Worm (Caenorhabditis elegans) whole organism, late embryonic: Measurements from ENCODE around the gene T24H7.9.

ENCODE experiments used
- F13H6.1 ChIP-seq: sonication (generic microtip); optimal IDR thresholded peaks from 2 replicates; lab custom pipeline; 2016; ENCODE audit warnings: missing genetic modification characterization, missing compliant biosample characterization
- K02D7.2 ChIP-seq: sonication (generic microtip); optimal IDR thresholded peaks from 2 replicates; lab custom pipeline; 2017; ENCODE audit warnings: mild to moderate bottlenecking, missing genetic modification characterization, missing compliant biosample characterization
- T23F11.4 ChIP-seq: fragments of 200-800 bp; sonication (Bioruptor generic); optimal IDR thresholded peaks from 2 replicates; lab custom pipeline; 2018; ENCODE audit warnings: mild to moderate bottlenecking, missing genetic modification characterization, missing compliant biosample characterization
- Y22D7AL.16 ChIP-seq: sonication (generic microtip); optimal IDR thresholded peaks from 2 replicates; lab custom pipeline; 2016; ENCODE audit warnings: missing genetic modification characterization, missing compliant biosample characterization
- ama-1 ChIP-seq: fragments of 150-350 bp; optimal IDR thresholded peaks from 2 replicates; lab custom pipeline; 2014
- ceh-18 ChIP-seq: sonication (generic microtip); optimal IDR thresholded peaks from 2 replicates; lab custom pipeline; 2016; ENCODE audit warnings: missing genetic modification characterization, missing compliant biosample characterization
- ceh-2 ChIP-seq: sonication (generic microtip); optimal IDR thresholded peaks from 2 replicates; lab custom pipeline; 2016; ENCODE audit warnings: missing genotype, missing genetic modification characterization, missing compliant biosample characterization
- ceh-22 ChIP-seq: sonication (generic microtip); optimal IDR thresholded peaks from 2 replicates; lab custom pipeline; 2017; ENCODE audit warnings: missing biosample characterization, missing genetic modification characterization
- ceh-31 ChIP-seq: sonication (generic microtip); optimal IDR thresholded peaks from 2 replicates; lab custom pipeline; 2016; ENCODE audit warnings: missing genetic modification characterization, missing compliant biosample characterization
- ceh-34 ChIP-seq: sonication (generic microtip); optimal IDR thresholded peaks from 2 replicates; lab custom pipeline; 2016; ENCODE audit warnings: mild to moderate bottlenecking, missing genetic modification characterization, missing compliant biosample characterization
- ceh-45 ChIP-seq: fragments of 200-800 bp; sonication (Bioruptor generic); IDR thresholded peaks from 2 replicates; pipeline ENCODE4 v1.3.6; 2022; ENCODE audit warnings: missing genetic modification reagents, missing genetic modification characterization, missing compliant biosample characterization
- ceh-6 ChIP-seq: fragments of 200-800 bp; sonication (Bioruptor generic); optimal IDR thresholded peaks from 2 replicates; lab custom pipeline; 2018; ENCODE audit warnings: mild to moderate bottlenecking, missing genetic modification characterization, missing compliant biosample characterization
- che-1 ChIP-seq: sonication (generic microtip); optimal IDR thresholded peaks from 2 replicates; lab custom pipeline; 2016; ENCODE audit warnings: mild to moderate bottlenecking, missing genetic modification characterization, missing compliant biosample characterization
- elt-2 ChIP-seq: sonication (generic microtip); optimal IDR thresholded peaks from 2 replicates; lab custom pipeline; 2016; ENCODE audit warnings: missing genetic modification reagents, missing genetic modification characterization, missing compliant biosample characterization
- elt-4 ChIP-seq: sonication (generic microtip); optimal IDR thresholded peaks from 2 replicates; lab custom pipeline; 2016; ENCODE audit warnings: missing genetic modification characterization, missing compliant biosample characterization
- ets-4 ChIP-seq: sonication (generic microtip); optimal IDR thresholded peaks from 2 replicates; lab custom pipeline; 2016; ENCODE audit warnings: missing genetic modification characterization, missing compliant biosample characterization
- eyg-1 ChIP-seq: sonication (generic microtip); optimal IDR thresholded peaks from 2 replicates; lab custom pipeline; 2016; ENCODE audit warnings: missing genotype, missing genetic modification characterization, missing compliant biosample characterization
- fax-1 ChIP-seq: sonication (generic microtip); optimal IDR thresholded peaks from 2 replicates; lab custom pipeline; 2016; ENCODE audit warnings: missing genotype, missing genetic modification characterization, missing compliant biosample characterization
- fkh-6 ChIP-seq: sonication (generic microtip); optimal IDR thresholded peaks from 2 replicates; lab custom pipeline; 2016; ENCODE audit warnings: missing genetic modification characterization, missing compliant biosample characterization
- gmeb-2 ChIP-seq: sonication (generic microtip); optimal IDR thresholded peaks from 2 replicates; lab custom pipeline; 2016; ENCODE audit warnings: missing genetic modification characterization, inconsistent platforms, missing compliant biosample characterization
- hlh-13 ChIP-seq: fragments of 200-800 bp; sonication (Bioruptor generic); optimal IDR thresholded peaks from 2 replicates; lab custom pipeline; 2018; ENCODE audit warnings: mild to moderate bottlenecking, missing genetic modification characterization, missing compliant biosample characterization
- hlh-30 ChIP-seq: sonication (generic microtip); optimal IDR thresholded peaks from 2 replicates; lab custom pipeline; 2017; ENCODE audit warnings: antibody characterized with exemption, missing genetic modification characterization, missing compliant biosample characterization; ENCODE audit not compliant: insufficient read depth
- lim-6 ChIP-seq: sonication (generic microtip); optimal IDR thresholded peaks from 2 replicates; lab custom pipeline; 2016; ENCODE audit warnings: missing genetic modification characterization, missing compliant biosample characterization
- madf-2 ChIP-seq: sonication (generic microtip); optimal IDR thresholded peaks from 2 replicates; lab custom pipeline; 2017; ENCODE audit warnings: missing genetic modification characterization, missing compliant biosample characterization
- nfya-1 ChIP-seq: sonication (generic microtip); optimal IDR thresholded peaks from 2 replicates; lab custom pipeline; 2017; ENCODE audit warnings: missing genetic modification characterization, mild to moderate bottlenecking, missing compliant biosample characterization, antibody characterized with exemption, moderate library complexity
- nhr-11 ChIP-seq: fragments of 150-350 bp; optimal IDR thresholded peaks from 2 replicates; lab custom pipeline; 2014; ENCODE audit warnings: missing biosample characterization, missing genetic modification characterization
- nhr-232 ChIP-seq: sonication (generic microtip); optimal IDR thresholded peaks from 2 replicates; lab custom pipeline; 2016; ENCODE audit warnings: missing genetic modification characterization, missing compliant biosample characterization
- odd-2 ChIP-seq: sonication (generic microtip); optimal IDR thresholded peaks from 2 replicates; lab custom pipeline; 2017; ENCODE audit warnings: antibody characterized with exemption, mild to moderate bottlenecking, missing genetic modification characterization, missing compliant biosample characterization
- pat-9 ChIP-seq: fragments of 200-800 bp; sonication (Bioruptor generic); optimal IDR thresholded peaks from 2 replicates; lab custom pipeline; 2018; ENCODE audit warnings: mild to moderate bottlenecking, missing genetic modification characterization, moderate library complexity, missing compliant biosample characterization
- pax-1 ChIP-seq: fragments of 150-350 bp; optimal IDR thresholded peaks from 2 replicates; lab custom pipeline; 2014; ENCODE audit warnings: missing biosample characterization, missing genetic modification characterization
- pha-4 ChIP-seq: fragments of 150-350 bp; optimal IDR thresholded peaks from 2 replicates; lab custom pipeline; 2018; ENCODE audit warnings: missing biosample characterization, missing genetic modification reagents, missing genetic modification characterization
- rnt-1 ChIP-seq: sonication (generic microtip); optimal IDR thresholded peaks from 2 replicates; lab custom pipeline; 2016; ENCODE audit warnings: missing genetic modification characterization, missing compliant biosample characterization
- sox-2 ChIP-seq: fragments of 200-800 bp; sonication (Bioruptor generic); IDR thresholded peaks from 2 replicates; pipeline ENCODE4 v1.3.6; 2022; ENCODE audit warnings: missing genetic modification reagents, missing genetic modification characterization, missing compliant biosample characterization
- sox-4 ChIP-seq: sonication (generic microtip); optimal IDR thresholded peaks from 2 replicates; lab custom pipeline; 2017; ENCODE audit warnings: mild to moderate bottlenecking, missing genetic modification characterization, inconsistent platforms, missing compliant biosample characterization
- syd-9 ChIP-seq: sonication (generic microtip); optimal IDR thresholded peaks from 2 replicates; lab custom pipeline; 2016; ENCODE audit warnings: mild to moderate bottlenecking, missing genetic modification characterization, moderate library complexity, missing compliant biosample characterization
- tbx-2 ChIP-seq: sonication (generic microtip); optimal IDR thresholded peaks from 2 replicates; lab custom pipeline; 2016; ENCODE audit warnings: missing genetic modification characterization, missing compliant biosample characterization
- unc-42 ChIP-seq: sonication (generic microtip); optimal IDR thresholded peaks from 2 replicates; lab custom pipeline; 2016; ENCODE audit warnings: missing genotype, missing genetic modification characterization, missing compliant biosample characterization
- unc-86 ChIP-seq: sonication (generic microtip); optimal IDR thresholded peaks from 2 replicates; lab custom pipeline; 2016; ENCODE audit warnings: missing genetic modification characterization, missing compliant biosample characterization

Gene T24H7.9

DNA sequence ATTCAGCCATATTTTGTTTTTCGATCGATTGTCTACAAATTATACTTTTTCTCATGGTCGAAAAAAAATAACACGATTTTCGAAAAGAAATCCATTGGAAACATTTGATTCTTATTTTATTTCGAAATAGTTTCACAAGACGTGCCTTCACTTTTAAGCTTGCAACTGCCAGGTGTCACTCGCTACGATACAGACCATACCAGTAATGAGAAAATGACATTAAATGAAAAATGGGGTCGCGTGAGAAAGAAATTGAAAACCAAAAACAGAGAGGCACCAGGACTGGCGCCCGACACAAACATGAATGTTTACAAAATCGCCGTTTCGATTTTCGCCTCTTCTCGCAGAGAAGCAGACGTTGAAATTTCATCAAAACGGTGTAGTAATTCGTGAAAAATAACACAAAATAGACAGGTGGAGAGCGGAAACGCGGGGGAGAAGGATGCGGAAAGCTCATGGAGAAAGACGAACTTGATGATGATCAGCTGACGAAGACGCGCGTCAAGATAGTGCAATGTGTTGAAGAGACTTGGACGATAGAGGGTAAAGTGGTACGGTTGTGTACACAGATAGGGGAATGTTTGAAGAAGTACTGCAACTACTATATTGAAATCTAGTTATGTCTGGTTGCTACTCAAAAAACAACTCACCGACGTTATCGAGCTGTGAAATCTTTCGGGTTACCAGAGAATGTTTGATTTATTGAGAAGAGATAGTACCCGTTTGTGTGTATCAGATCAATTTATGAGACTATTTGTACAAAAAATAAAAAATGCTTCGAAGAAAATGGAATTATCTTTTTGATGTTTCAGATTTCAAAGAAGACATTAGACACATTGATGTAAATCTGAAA is 1.0 kb upstream of the T24H7.9 start:
- peak; percentile 45 for TF ChIP-seq hlh-30 (tag; lab: Kevin White, UChicago)
- no peak for TF ChIP-seq hlh-13 (GFP tag; lab: Kevin White, UChicago)
- peak; percentile 33 for TF ChIP-seq tbx-2 (tag; lab: Kevin White, UChicago)
- no peak for TF ChIP-seq nhr-232 (tag; lab: Kevin White, UChicago)
- peak; percentile 11 for TF ChIP-seq ceh-34 (tag; lab: Kevin White, UChicago)
- no peak for TF ChIP-seq nfya-1 (tag; lab: Kevin White, UChicago)
- peak; percentile 62 for TF ChIP-seq ceh-18 (tag; lab: Kevin White, UChicago)
- TF ChIP-seq, all 69 proteins: peak for 4

DNA sequence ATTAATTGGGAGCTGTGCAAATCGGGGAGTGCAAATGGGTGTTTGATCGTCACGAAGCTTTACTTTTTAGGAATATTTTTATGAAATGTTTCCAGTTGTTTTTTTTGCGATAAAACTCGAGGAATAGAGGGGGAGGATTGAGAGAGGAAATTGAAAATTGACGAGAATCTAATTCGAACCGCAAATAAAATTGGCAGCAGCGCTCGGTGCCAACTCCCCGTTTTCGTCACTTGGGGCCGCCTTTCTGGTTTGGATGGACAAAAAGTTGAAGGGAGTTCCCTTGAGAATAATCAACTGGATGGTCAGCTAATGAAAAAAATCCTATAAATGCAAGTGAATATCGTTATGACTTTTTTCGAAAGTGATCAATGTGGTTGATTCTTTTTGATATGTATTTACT is 5.2 kb downstream of the T24H7.9 start:
- TF ChIP-seq unc-42 (tag; lab: Kevin White, UChicago), result peak; percentile 61
- no peak for TF ChIP-seq ceh-6 (GFP tag; lab: Kevin White, UChicago)

DNA sequence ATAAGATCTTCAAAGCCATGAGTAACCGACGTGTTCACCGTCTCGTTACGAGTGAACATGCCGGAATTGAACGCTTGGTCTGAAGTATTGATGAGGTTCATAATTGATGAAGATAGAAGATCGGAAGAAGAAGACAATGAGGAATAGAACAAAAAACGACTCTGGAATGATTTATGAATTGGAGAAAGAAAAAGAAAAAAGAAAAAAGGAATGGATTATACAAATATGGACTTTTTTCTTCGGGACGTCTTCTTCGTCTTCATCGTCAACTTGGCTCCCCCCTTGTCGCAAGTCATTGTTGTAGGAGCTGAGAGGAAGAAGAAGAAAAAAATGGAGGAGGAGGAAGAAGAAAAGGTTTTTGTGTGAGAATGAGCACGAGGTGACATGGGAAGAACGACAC is 8.3 kb downstream of the T24H7.9 start, which contains the start of gene srsy-2:
TSS of gene srsy-2 (minus strand) at position 101 of the 400 bp plus-strand sequence.
- TF ChIP-seq ceh-31 (no peak), gmeb-2 (tag; lab: Kevin White, UChicago) (no peak), pha-4 (tag; lab: Kevin White, UChicago) (no peak), ceh-22 (tag; lab: Kevin White, UChicago) (no peak), ceh-34 (tag; lab: Kevin White, UChicago) (no peak), pax-1 (tag; lab: Kevin White, UChicago) (no peak), Y22D7AL.16 (tag; lab: Kevin White, UChicago) (no peak), ceh-45 (GFP tag; lab: Robert Waterston, UW) (no peak), sox-2 (GFP tag; lab: Robert Waterston, UW) (no peak), elt-2 (tag; lab: Kevin White, UChicago) (no peak), fax-1 (tag; lab: Kevin White, UChicago) (no peak), madf-2 (tag; lab: Kevin White, UChicago) (no peak), unc-86 (tag; lab: Kevin White, UChicago) (no peak), hlh-13 (GFP tag; lab: Kevin White, UChicago) (no peak), T23F11.4 (GFP tag; lab: Kevin White, UChicago) (no peak), ets-4 (no peak), eyg-1 (tag; lab: Kevin White, UChicago) (no peak), F13H6.1 (tag; lab: Kevin White, UChicago) (no peak), che-1 (no peak), nhr-11 (no peak)

DNA sequence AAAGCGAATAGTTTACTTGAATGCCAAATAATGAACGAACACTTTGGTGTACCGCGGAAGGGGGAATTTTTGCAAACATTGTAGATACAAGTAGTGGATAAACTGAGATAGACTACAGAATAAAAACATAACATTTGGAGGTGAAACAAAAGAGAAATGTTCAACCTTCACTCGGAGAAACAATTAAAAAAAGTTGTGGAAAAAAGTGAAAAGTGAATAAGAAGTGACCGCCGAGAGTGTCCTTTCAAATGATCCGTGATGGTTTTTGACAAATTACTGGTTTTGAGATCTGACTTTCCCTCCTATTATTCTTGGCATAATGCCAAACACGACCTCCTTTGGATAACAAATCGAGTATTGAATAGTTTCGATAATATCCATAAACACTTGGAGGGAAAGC is 11.6 kb downstream of the T24H7.9 start:
- TF ChIP-seq elt-2 (tag; lab: Kevin White, UChicago) (no peak), nhr-11 (no peak), elt-4 (tag; lab: Kevin White, UChicago) (no peak), lim-6 (tag; lab: Kevin White, UChicago) (no peak)
- TF ChIP-seq, all 69 proteins: peak for 0

DNA sequence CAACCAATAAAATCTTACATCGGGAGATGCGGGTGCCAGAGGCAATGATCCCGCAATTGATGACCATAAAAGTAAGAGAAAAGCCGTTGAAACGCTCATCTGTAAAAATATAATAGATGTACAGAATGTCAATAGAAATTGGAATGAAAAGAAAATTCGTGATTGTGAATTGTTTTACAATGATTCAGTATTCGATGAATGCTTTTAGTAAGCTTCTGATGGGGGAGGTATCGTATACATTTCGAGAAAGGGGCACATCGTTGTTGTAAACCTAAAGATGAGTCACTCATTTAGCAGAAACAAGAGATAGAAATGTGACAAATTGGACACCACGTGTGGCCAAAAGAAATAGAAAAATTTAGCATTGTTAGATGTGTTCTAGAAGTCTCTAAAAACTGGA is 12.7 kb downstream of the T24H7.9 start, which contains the start of gene C30B5.6:
TSS of gene C30B5.6 (minus strand) at position 101 of the 400 bp plus-strand sequence.
- no peak for TF ChIP-seq odd-2 (tag; lab: Kevin White, UChicago)
- no peak for TF ChIP-seq ceh-18 (tag; lab: Kevin White, UChicago)
- TF ChIP-seq ama-1, result no peak
- TF ChIP-seq ceh-2, result no peak
- no peak for TF ChIP-seq nhr-11
- TF ChIP-seq rnt-1 (tag; lab: Kevin White, UChicago), result no peak
- no peak for TF ChIP-seq pat-9 (tag; lab: Kevin White, UChicago)
- no peak for TF ChIP-seq K02D7.2 (tag; lab: Kevin White, UChicago)
- TF ChIP-seq ets-4, result no peak
- TF ChIP-seq sox-4 (tag; lab: Kevin White, UChicago), result no peak
- TF ChIP-seq fkh-6 (tag; lab: Kevin White, UChicago), result no peak
- no peak for TF ChIP-seq pax-1 (tag; lab: Kevin White, UChicago)
- TF ChIP-seq che-1, result no peak
- TF ChIP-seq syd-9 (tag; lab: Kevin White, UChicago), result no peak
